Fruit fly (Drosophila melanogaster): ENCODE results near the gene CG13021.

Gene CG13021

dm6 chrX:3474476-3475439 lies 39.4 kb upstream of the CG13021 start, which contains the start of gene CG12206:
CG12206 (minus strand) TSS chrX:3474524.
- TF ChIP-seq Dif (GFP tag; optimal IDR thresholded peaks at IDR 0.05; ENCODE audit: partially characterized antibody): peak; percentile 70
- TF ChIP-seq psq (GFP tag; optimal IDR thresholded peaks at IDR 0.05): peak; percentile 61
- peak; percentile 38 for TF ChIP-seq h (GFP tag; optimal IDR thresholded peaks at IDR 0.05)
- TF ChIP-seq brk (GFP tag; optimal IDR thresholded peaks at IDR 0.05): no peak
- no peak for TF ChIP-seq ey (GFP tag; optimal IDR thresholded peaks at IDR 0.05)
- TF ChIP-seq Dfd (GFP tag; optimal IDR thresholded peaks at IDR 0.05): peak; percentile 47
- peak; percentile 61 for TF ChIP-seq dmrt93B (GFP tag; optimal IDR thresholded peaks at IDR 0.05)
- no peak for TF ChIP-seq CG32264 (GFP tag; optimal IDR thresholded peaks at IDR 0.05)
- TF ChIP-seq HLH106 (tag; optimal IDR thresholded peaks at IDR 0.05): peak; percentile 87
- TF ChIP-seq GATAd (GFP tag; optimal IDR thresholded peaks at IDR 0.05): no peak
- no peak for TF ChIP-seq sv (GFP tag; optimal IDR thresholded peaks at IDR 0.05)
- peak; percentile 56 for TF ChIP-seq CG9705 (GFP tag; optimal IDR thresholded peaks at IDR 0.05)
- no peak for TF ChIP-seq Rel (GFP tag; optimal IDR thresholded peaks at IDR 0.05)
- peak; percentile 49 for TF ChIP-seq Rel (tag; optimal IDR thresholded peaks at IDR 0.05)
- TF ChIP-seq Hr78 (GFP tag; optimal IDR thresholded peaks at IDR 0.05): no peak
- TF ChIP-seq usp (GFP tag; optimal IDR thresholded peaks at IDR 0.05): no peak
- TF ChIP-seq Jra (GFP tag; optimal IDR thresholded peaks at IDR 0.05): no peak
- TF ChIP-seq Hnf4 (GFP tag; optimal IDR thresholded peaks at IDR 0.05): no peak
- peak in 1 of 2 experiments; percentile 60 for TF ChIP-seq foxo (GFP tag; optimal IDR thresholded peaks at IDR 0.05)
- TF ChIP-seq woc (GFP tag; optimal IDR thresholded peaks at IDR 0.05): peak; percentile 65
- TF ChIP-seq rgr (GFP tag; optimal IDR thresholded peaks at IDR 0.05): peak; percentile 49
- TF ChIP-seq OdsH (GFP tag; optimal IDR thresholded peaks at IDR 0.05): no peak
- TF ChIP-seq dsf (GFP tag; optimal IDR thresholded peaks at IDR 0.05; ENCODE audit: borderline replicate concordance): no peak
- no peak for TF ChIP-seq Hr83 (GFP tag; optimal IDR thresholded peaks at IDR 0.05; ENCODE audit: poor library complexity, severe bottlenecking)
- peak; percentile 35 for TF ChIP-seq fru (GFP tag; optimal IDR thresholded peaks at IDR 0.05)
- no peak for TF ChIP-seq Abd-B (GFP tag; optimal IDR thresholded peaks at IDR 0.05)
- no peak for TF ChIP-seq dl (GFP tag; optimal IDR thresholded peaks at IDR 0.05; ENCODE audit: insufficient read depth in 1 of 2, partially characterized antibody in 2 of 2)
- TF ChIP-seq br (GFP tag; optimal IDR thresholded peaks at IDR 0.05): no peak
- TF ChIP-seq tai (GFP tag; optimal IDR thresholded peaks at IDR 0.05): no peak
- peak; percentile 60 for TF ChIP-seq jim (GFP tag; optimal IDR thresholded peaks at IDR 0.05)
- TF ChIP-seq Vsx2 (GFP tag; optimal IDR thresholded peaks at IDR 0.05; ENCODE audit: partially characterized antibody): no peak
- no peak for TF ChIP-seq pan (optimal IDR thresholded peaks at IDR 0.05)
- no peak for TF ChIP-seq N (GFP tag; optimal IDR thresholded peaks at IDR 0.05)
- TF ChIP-seq lola (GFP tag; optimal IDR thresholded peaks at IDR 0.05): no peak
- no peak for TF ChIP-seq Myc (optimal IDR thresholded peaks at IDR 0.05)
- TF ChIP-seq CrebA (GFP tag; optimal IDR thresholded peaks at IDR 0.05; ENCODE audit: borderline replicate concordance): no peak
- peak; percentile 89 for TF ChIP-seq Sp1 (GFP tag; optimal IDR thresholded peaks at IDR 0.05)
- no peak for TF ChIP-seq sage (GFP tag; optimal IDR thresholded peaks at IDR 0.05)
- no peak for TF ChIP-seq Mio (GFP tag; optimal IDR thresholded peaks at IDR 0.05)

dm6 chrX:3476009-3476408 lies 38.1 kb upstream of the CG13021 start:
- TF ChIP-seq Hnf4 (GFP tag; optimal IDR thresholded peaks at IDR 0.05) (peak; percentile 56), N (GFP tag; optimal IDR thresholded peaks at IDR 0.05) (no peak), Sp1 (GFP tag; optimal IDR thresholded peaks at IDR 0.05) (peak; percentile 63), Mio (GFP tag; optimal IDR thresholded peaks at IDR 0.05) (no peak), dmrt93B (GFP tag; optimal IDR thresholded peaks at IDR 0.05) (peak; percentile 22), psq (GFP tag; optimal IDR thresholded peaks at IDR 0.05) (peak; percentile 25), Hr83 (GFP tag; optimal IDR thresholded peaks at IDR 0.05; ENCODE audit: poor library complexity, severe bottlenecking) (no peak), Vsx2 (GFP tag; optimal IDR thresholded peaks at IDR 0.05; ENCODE audit: partially characterized antibody) (no peak), brk (GFP tag; optimal IDR thresholded peaks at IDR 0.05) (no peak), Dif (GFP tag; optimal IDR thresholded peaks at IDR 0.05; ENCODE audit: partially characterized antibody) (no peak), OdsH (GFP tag; optimal IDR thresholded peaks at IDR 0.05) (peak; percentile 27), pan (optimal IDR thresholded peaks at IDR 0.05) (no peak), CG32264 (GFP tag; optimal IDR thresholded peaks at IDR 0.05) (no peak), Jra (GFP tag; optimal IDR thresholded peaks at IDR 0.05) (no peak), GATAd (GFP tag; optimal IDR thresholded peaks at IDR 0.05) (no peak), sage (GFP tag; optimal IDR thresholded peaks at IDR 0.05) (peak; percentile 23), Dfd (GFP tag; optimal IDR thresholded peaks at IDR 0.05) (no peak), h (GFP tag; optimal IDR thresholded peaks at IDR 0.05) (peak; percentile 69), usp (GFP tag; optimal IDR thresholded peaks at IDR 0.05) (no peak), rgr (GFP tag; optimal IDR thresholded peaks at IDR 0.05) (peak; percentile 55), br (GFP tag; optimal IDR thresholded peaks at IDR 0.05) (peak; percentile 31), dl (GFP tag; optimal IDR thresholded peaks at IDR 0.05; ENCODE audit: insufficient read depth in 1 of 2, partially characterized antibody in 2 of 2) (no peak), CG9705 (GFP tag; optimal IDR thresholded peaks at IDR 0.05) (no peak), Hr78 (GFP tag; optimal IDR thresholded peaks at IDR 0.05) (no peak), Rel (GFP tag; optimal IDR thresholded peaks at IDR 0.05) (no peak), Rel (tag; optimal IDR thresholded peaks at IDR 0.05) (no peak), jim (GFP tag; optimal IDR thresholded peaks at IDR 0.05) (no peak), lola (GFP tag; optimal IDR thresholded peaks at IDR 0.05) (no peak), foxo (GFP tag; optimal IDR thresholded peaks at IDR 0.05) (peak in 1 of 2 experiments; percentile 69), woc (GFP tag; optimal IDR thresholded peaks at IDR 0.05) (peak; percentile 31), Myc (optimal IDR thresholded peaks at IDR 0.05) (no peak), CrebA (GFP tag; optimal IDR thresholded peaks at IDR 0.05; ENCODE audit: borderline replicate concordance) (no peak), Abd-B (GFP tag; optimal IDR thresholded peaks at IDR 0.05) (no peak), sv (GFP tag; optimal IDR thresholded peaks at IDR 0.05) (no peak), HLH106 (tag; optimal IDR thresholded peaks at IDR 0.05) (peak; percentile 49), fru (GFP tag; optimal IDR thresholded peaks at IDR 0.05) (peak; percentile 57), ey (GFP tag; optimal IDR thresholded peaks at IDR 0.05) (peak; percentile 49), tai (GFP tag; optimal IDR thresholded peaks at IDR 0.05) (no peak), dsf (GFP tag; optimal IDR thresholded peaks at IDR 0.05; ENCODE audit: borderline replicate concordance) (no peak)

All from whole organism, wandering third instar larva.